Worm (Caenorhabditis elegans) whole organism, L4 larva: ENCODE measurements around the gene srt-13.

ENCODE experiments used
- F44E2.7 ChIP-seq: fragments of 200-800 bp; sonication (Bioruptor generic); IDR thresholded peaks from 2 replicates; pipeline ENCODE4 v2.1.2; 2022; ENCODE audit warnings: missing genetic modification characterization, missing compliant biosample characterization
- ama-1 ChIP-seq: fragments of 150-350 bp; optimal IDR thresholded peaks from 2 replicates; lab custom pipeline; 2014; ENCODE audit warnings: inconsistent platforms, mixed read lengths
- ceh-82 ChIP-seq: sonication (generic microtip); optimal IDR thresholded peaks from 2 replicates; lab custom pipeline; 2017; ENCODE audit warnings: missing biosample characterization, missing genetic modification characterization
- fos-1 ChIP-seq: fragments of 150-350 bp; optimal IDR thresholded peaks from 2 replicates; lab custom pipeline; 2014; ENCODE audit warnings: missing biosample characterization, missing genetic modification characterization
- gei-8 ChIP-seq: fragments of 200-800 bp; sonication (Bioruptor generic); optimal IDR thresholded peaks from 2 replicates; lab custom pipeline; 2018; ENCODE audit warnings: mild to moderate bottlenecking, missing genetic modification characterization, missing compliant biosample characterization
- lin-13 ChIP-seq: fragments of 150-350 bp; optimal IDR thresholded peaks from 2 replicates; lab custom pipeline; 2014; ENCODE audit warnings: missing biosample characterization, missing genetic modification reagents, missing genetic modification characterization
- lsy-2 ChIP-seq, 2 experiments: fragments of 150-350 bp in 1 of 2; sonication (generic microtip) in 1 of 2; optimal IDR thresholded peaks; 2 replicates each; lab custom pipeline; 2014 to 2017; ENCODE audit warnings: missing biosample characterization in 2 of 2, missing genetic modification characterization in 2 of 2
- mxl-3 ChIP-seq: fragments of 200-800 bp; sonication (Bioruptor generic); optimal IDR thresholded peaks from 2 replicates; lab custom pipeline; 2018; ENCODE audit warnings: mild to moderate bottlenecking, missing genetic modification characterization, missing compliant biosample characterization
- nhr-77 ChIP-seq: fragments of 150-350 bp; optimal IDR thresholded peaks from 2 replicates; lab custom pipeline; 2014; ENCODE audit warnings: missing biosample characterization, missing genetic modification characterization
- pha-4 ChIP-seq, 2 experiments: fragments of 150-350 bp in 1 of 2; fragments of 200-800 bp in 1 of 2; sonication (Bioruptor generic) in 1 of 2; IDR thresholded peaks in 1 of 2; optimal IDR thresholded peaks in 1 of 2; 2 replicates each; pipeline versions ENCODE4 v1.3.6 to Lab custom; 2014 to 2022; ENCODE audit warnings: missing genetic modification characterization in 2 of 2, missing genetic modification reagents in 2 of 2, missing biosample characterization in 1 of 2, missing compliant biosample characterization in 1 of 2
- skn-1 ChIP-seq: fragments of 150-350 bp; optimal IDR thresholded peaks from 2 replicates; lab custom pipeline; 2014; ENCODE audit warnings: missing biosample characterization, missing genetic modification characterization
- zip-2 ChIP-seq: fragments of 150-350 bp; optimal IDR thresholded peaks from 2 replicates; lab custom pipeline; 2014; ENCODE audit warnings: missing biosample characterization, missing genetic modification characterization
- ztf-11 ChIP-seq: fragments of 150-350 bp; optimal IDR thresholded peaks from 2 replicates; lab custom pipeline; 2014; ENCODE audit warnings: missing biosample characterization, missing genetic modification characterization

ce11 chrV:4216902-4217301 lies 33.0 kb downstream of the srt-13 start:
- TF ChIP-seq ama-1 (lab: Kevin White, UChicago) (no peak), skn-1 (tag; lab: Kevin White, UChicago) (no peak), gei-8 (GFP tag; lab: Kevin White, UChicago) (no peak), fos-1 (tag; lab: Kevin White, UChicago) (no peak), mxl-3 (GFP tag; lab: Kevin White, UChicago) (no peak), ztf-11 (tag; lab: Kevin White, UChicago) (no peak), F44E2.7 (GFP tag; lab: Robert Waterston, UW) (no peak), nhr-77 (no peak), pha-4 (GFP tag; IDR thresholded peaks at IDR 0.05; lab: Robert Waterston, UW) (no peak), pha-4 (tag; optimal IDR thresholded peaks at IDR 0.05; lab: Kevin White, UChicago) (no peak), zip-2 (tag; lab: Kevin White, UChicago) (no peak), lsy-2 (tag; optimal IDR thresholded peaks at IDR 0.05; lab: Kevin White, UChicago) (no peak), ceh-82 (tag; lab: Kevin White, UChicago) (no peak), lin-13 (GFP tag; lab: Kevin White, UChicago) (no peak)
